Worm (Caenorhabditis elegans) whole organism, L3 larva: ENCODE measurements around the gene pan-1.

ENCODE experiments used
- elt-2 ChIP-seq: sonication (generic microtip); optimal IDR thresholded peaks from 2 replicates; lab custom pipeline; 2016; ENCODE audit warnings: missing genetic modification reagents, mild to moderate bottlenecking, missing genetic modification characterization, missing compliant biosample characterization
- fkh-10 ChIP-seq: sonication (generic microtip); optimal IDR thresholded peaks from 2 replicates; lab custom pipeline; 2017; ENCODE audit warnings: missing biosample characterization, missing genetic modification reagents, missing genetic modification characterization
- fos-1 ChIP-seq: fragments of 150-350 bp; optimal IDR thresholded peaks from 2 replicates; lab custom pipeline; 2014; ENCODE audit warnings: missing biosample characterization, missing genetic modification characterization
- mdl-1 ChIP-seq: fragments of 150-350 bp; optimal IDR thresholded peaks from 2 replicates; lab custom pipeline; 2014; ENCODE audit warnings: missing biosample characterization, missing genetic modification characterization
- nhr-11 ChIP-seq: fragments of 150-350 bp; optimal IDR thresholded peaks from 2 replicates; lab custom pipeline; 2014; ENCODE audit warnings: missing biosample characterization, missing genetic modification characterization
- nhr-12 ChIP-seq: fragments of 150-350 bp; optimal IDR thresholded peaks from 2 replicates; lab custom pipeline; 2014; ENCODE audit warnings: missing biosample characterization, missing genetic modification characterization
- nhr-76 ChIP-seq: fragments of 150-350 bp; sonication (generic microtip); optimal IDR thresholded peaks from 5 replicates; lab custom pipeline; 2014; ENCODE audit warnings: missing biosample characterization, missing genetic modification characterization
- nhr-77 ChIP-seq: fragments of 150-350 bp; optimal IDR thresholded peaks from 2 replicates; lab custom pipeline; 2014; ENCODE audit warnings: missing biosample characterization, missing genetic modification characterization
- pqm-1 ChIP-seq: fragments of 150-350 bp; optimal IDR thresholded peaks from 2 replicates; lab custom pipeline; 2017; ENCODE audit warnings: missing biosample characterization, missing genetic modification characterization, inconsistent platforms
- snpc-4 ChIP-seq: fragments of 150-350 bp; optimal IDR thresholded peaks from 2 replicates; lab custom pipeline; 2014; ENCODE audit warnings: missing biosample characterization, missing genetic modification characterization
- unc-39 ChIP-seq: sonication (generic microtip); optimal IDR thresholded peaks from 4 replicates; lab custom pipeline; 2017; ENCODE audit warnings: missing biosample characterization, missing genetic modification characterization
- zag-1 ChIP-seq: fragments of 150-350 bp; optimal IDR thresholded peaks from 2 replicates; lab custom pipeline; 2014; ENCODE audit warnings: missing biosample characterization, missing genetic modification characterization

- TF ChIP-seq nhr-12 (tag; lab: Kevin White, UChicago) (no peak), nhr-76 (tag; lab: Kevin White, UChicago) (no peak), pqm-1 (tag; lab: Kevin White, UChicago) (no peak), snpc-4 (tag; lab: Kevin White, UChicago) (no peak), unc-39 (tag; lab: Kevin White, UChicago) (no peak), nhr-11 (no peak), elt-2 (tag; lab: Kevin White, UChicago) (no peak), zag-1 (no peak), mdl-1 (tag; lab: Kevin White, UChicago) (no peak), fkh-10 (no peak), fos-1 (tag; lab: Kevin White, UChicago) (no peak), nhr-77 (no peak)
These were observed 47.4 kb upstream of the pan-1 start for ce11 chrIII:4515173-4515572.
